Fruit fly (Drosophila melanogaster): ENCODE results near the gene Lsd-2.

Gene Lsd-2

dm6 chrX:15023826-15024545, 52.0 kb downstream of the Lsd-2 start, which contains the start of gene be (continued):
- TF ChIP-seq sens (GFP tag) (peak; percentile 60), Opbp (GFP tag; IDR thresholded peaks at IDR 0.05; ENCODE audit: partially characterized antibody) (no peak), Dip2 (GFP tag; IDR thresholded peaks at IDR 0.05) (no peak), CG17385 (GFP tag; optimal IDR thresholded peaks at IDR 0.05) (peak; percentile 75), ewg (GFP tag; optimal IDR thresholded peaks at IDR 0.05) (no peak), CG12299 (tag; optimal IDR thresholded peaks at IDR 0.05) (peak; percentile 58), Oaz (GFP tag; IDR thresholded peaks at IDR 0.05) (no peak), CG1602 (GFP tag; optimal IDR thresholded peaks at IDR 0.05) (peak; percentile 57), so (GFP tag; IDR thresholded peaks at IDR 0.05) (no peak), nom (GFP tag; optimal IDR thresholded peaks at IDR 0.05) (no peak), H2.0 (GFP tag; IDR thresholded peaks at IDR 0.05) (no peak), CG13123 (GFP tag; optimal IDR thresholded peaks at IDR 0.05) (peak; percentile 23), CG7745 (tag; optimal IDR thresholded peaks at IDR 0.05) (no peak), pan (optimal IDR thresholded peaks at IDR 0.05) (no peak), pan (GFP tag; optimal IDR thresholded peaks at IDR 0.05 in 1 of 2, IDR thresholded peaks at IDR 0.05 in 1 of 2) (no peak), chn (GFP tag; optimal IDR thresholded peaks at IDR 0.05) (no peak), CG30431 (GFP tag; optimal IDR thresholded peaks at IDR 0.05) (no peak), CG12744 (GFP tag; optimal IDR thresholded peaks at IDR 0.05) (no peak), CG43689 (GFP tag; IDR thresholded peaks at IDR 0.05) (no peak), Optix (GFP tag; IDR thresholded peaks at IDR 0.05) (no peak), bcd (GFP tag; optimal IDR thresholded peaks at IDR 0.05) (peak; percentile 64), CG15696 (tag; optimal IDR thresholded peaks at IDR 0.05) (peak; percentile 76), gfzf (GFP tag; optimal IDR thresholded peaks at IDR 0.05) (no peak), Sox100B (GFP tag; optimal IDR thresholded peaks at IDR 0.05) (peak; percentile 87), HHEX (GFP tag; optimal IDR thresholded peaks at IDR 0.05) (peak; percentile 29), CG3281 (GFP tag; optimal IDR thresholded peaks at IDR 0.05) (peak; percentile 55), esg (GFP tag; conservative IDR thresholded peaks at IDR 0.05) (peak; percentile 47), zf30C (GFP tag; optimal IDR thresholded peaks at IDR 0.05) (peak; percentile 92), Hmx (GFP tag; optimal IDR thresholded peaks at IDR 0.05) (no peak), br (optimal IDR thresholded peaks at IDR 0.05) (no peak), CG10274 (GFP tag; optimal IDR thresholded peaks at IDR 0.05) (no peak), otp (GFP tag; IDR thresholded peaks at IDR 0.05) (0 out of 3 replicates have a peak, but pooled peaks have one; percentile 29), Sin3A (optimal IDR thresholded peaks at IDR 0.05) (no peak), CG5953 (GFP tag; IDR thresholded peaks at IDR 0.05) (no peak), gem (tag; optimal IDR thresholded peaks at IDR 0.05) (peak; percentile 90), HmgZ (tag; optimal IDR thresholded peaks at IDR 0.05) (no peak), oc (tag; optimal IDR thresholded peaks at IDR 0.05) (no peak), seq (GFP tag; IDR thresholded peaks at IDR 0.05) (no peak), CG18764 (GFP tag; optimal IDR thresholded peaks at IDR 0.05) (no peak), gsb-n (tag; optimal IDR thresholded peaks at IDR 0.05) (peak; percentile 74), vnd (GFP tag; IDR thresholded peaks at IDR 0.05; ENCODE audit: partially characterized antibody) (no peak), usp (GFP tag; optimal IDR thresholded peaks at IDR 0.05) (no peak), Dfd (GFP tag; optimal IDR thresholded peaks at IDR 0.05) (no peak), Side (GFP tag; optimal IDR thresholded peaks at IDR 0.05) (no peak), prd (optimal IDR thresholded peaks at IDR 0.05) (no peak), prd (GFP tag; IDR thresholded peaks at IDR 0.05) (peak; percentile 64), ERR (GFP tag; optimal IDR thresholded peaks at IDR 0.05) (no peak), exex (tag; optimal IDR thresholded peaks at IDR 0.05) (no peak), toy (GFP tag; IDR thresholded peaks at IDR 0.05) (no peak), Dip3 (GFP tag; optimal IDR thresholded peaks at IDR 0.05) (no peak), schlank (tag; optimal IDR thresholded peaks at IDR 0.05) (no peak)
